Worm (Caenorhabditis elegans) whole organism, L4/young adult: ENCODE results near the gene H20E11.3.

Source experiments
- W03F9.2 ChIP-seq: fragments of 150-350 bp; optimal IDR thresholded peaks from 2 replicates; lab custom pipeline; 2014; ENCODE audit warnings: missing biosample characterization, missing genetic modification characterization
- dao-5 ChIP-seq: sonication (generic microtip); optimal IDR thresholded peaks from 2 replicates; lab custom pipeline; 2016; ENCODE audit warnings: missing genotype, missing genetic modification characterization, moderate library complexity, missing compliant biosample characterization
- him-1 ChIP-seq: sonication (generic microtip); optimal IDR thresholded peaks from 2 replicates; lab custom pipeline; 2016; ENCODE audit warnings: missing genotype, missing genetic modification reagents, missing genetic modification characterization, missing compliant biosample characterization

ce11 chrIV:6829902-6830301 lies 5.3 kb downstream of the H20E11.3 start, which contains the start of gene H20E11.1:
- no peak for TF ChIP-seq him-1
- TF ChIP-seq dao-5, result no peak
- no peak for TF ChIP-seq W03F9.2 (tag; lab: Kevin White, UChicago)
